Fruit fly (Drosophila melanogaster): ENCODE results near the gene CG3119.

DNA sequence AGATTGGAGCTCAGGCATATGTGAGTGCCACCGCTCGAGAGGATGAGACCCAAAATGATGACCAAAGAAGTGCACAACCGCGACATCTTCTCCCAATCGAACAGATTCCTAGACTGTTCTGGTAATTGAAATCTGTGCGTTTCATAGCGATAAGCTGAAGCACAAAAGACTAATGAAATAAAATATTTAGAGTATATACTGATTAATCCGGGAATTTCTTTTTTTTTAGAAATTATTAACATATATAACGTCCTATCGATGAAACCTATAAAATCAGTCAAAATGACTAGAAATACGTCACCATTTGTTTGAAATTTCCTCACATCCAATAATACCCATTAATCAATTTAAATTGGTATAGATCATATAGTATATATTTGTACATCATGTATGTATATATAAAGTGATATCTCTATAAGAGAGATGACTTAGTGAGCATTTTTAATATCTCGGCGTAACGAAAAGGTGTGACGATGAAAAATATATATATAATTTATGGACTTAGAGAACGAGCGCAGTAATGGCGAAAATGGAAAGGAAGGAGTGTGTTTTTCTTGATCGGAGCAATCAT, 9.6 kb upstream of the CG3119 start, which contains the start of the genes CG3117 and CG2983:
- TF ChIP-seq CG7101 (tag; optimal IDR thresholded peaks at IDR 0.05) (no peak), cic (GFP tag; optimal IDR thresholded peaks at IDR 0.05) (no peak), CG33017 (tag; optimal IDR thresholded peaks at IDR 0.05) (no peak), Hr96 (GFP tag; optimal IDR thresholded peaks at IDR 0.05) (no peak), ovo (GFP tag; optimal IDR thresholded peaks at IDR 0.05) (no peak), CG12768 (GFP tag; optimal IDR thresholded peaks at IDR 0.05) (no peak), Crg-1 (GFP tag; optimal IDR thresholded peaks at IDR 0.05) (no peak), CG5204 (GFP tag; optimal IDR thresholded peaks at IDR 0.05) (no peak), cnc (optimal IDR thresholded peaks at IDR 0.05) (no peak)

Measured in whole organism, adult.